Fruit fly (Drosophila melanogaster) whole organism, wandering third instar larva: ENCODE data around the gene CRAT.

Experiments
- Myc ChIP-seq: fragments of >200 bp; optimal IDR thresholded peaks from 2 replicates; lab custom pipeline; 2017
- OdsH ChIP-seq: fragments of 200-800 bp; sonication (Bioruptor generic); optimal IDR thresholded peaks from 2 replicates; lab custom pipeline; 2016; ENCODE audit warnings: missing biosample characterization, mild to moderate bottlenecking, missing genetic modification characterization
- Sp1 ChIP-seq: fragments of 200-800 bp; sonication (Bioruptor generic); optimal IDR thresholded peaks from 3 replicates; lab custom pipeline; 2019; ENCODE audit warnings: missing biosample characterization, mild to moderate bottlenecking, missing genetic modification characterization, moderate library complexity
- dl ChIP-seq, 2 experiments: fragments of 175-275, 200-275 bp in 1 of 2; fragments of 200-275 bp in 1 of 2; sonication (Bioruptor generic); optimal IDR thresholded peaks; lab custom pipeline; 2018; ENCODE audit warnings: mild to moderate bottlenecking in 2 of 2, missing biosample characterization in 2 of 2, missing genetic modification characterization in 2 of 2, moderate library complexity in 2 of 2; ENCODE audit not compliant: partially characterized antibody in 2 of 2, insufficient read depth in 1 of 2
- dmrt93B ChIP-seq: fragments of 200-800 bp; sonication (Bioruptor generic); optimal IDR thresholded peaks from 2 replicates; lab custom pipeline; 2018; ENCODE audit warnings: missing biosample characterization, mild to moderate bottlenecking, missing genetic modification characterization
- usp ChIP-seq: fragments of >200 bp; optimal IDR thresholded peaks from 2 replicates; lab custom pipeline; 2017; ENCODE audit warnings: missing biosample characterization, missing genetic modification characterization

- TF ChIP-seq OdsH (GFP tag; lab: Kevin White, UChicago) (no peak), usp (GFP tag; lab: Kevin White, UChicago) (no peak), Myc (lab: Kevin White, UChicago) (no peak), dl (GFP tag; optimal IDR thresholded peaks at IDR 0.05; lab: Kevin White, UChicago; ENCODE audit: insufficient read depth in 1 of 2, partially characterized antibody in 2 of 2) (no peak), Sp1 (GFP tag; lab: Kevin White, UChicago) (no peak), dmrt93B (GFP tag; lab: Kevin White, UChicago) (no peak)
These were observed 5.9 kb upstream of the CRAT start for dm6 chr3R:6381784-6382183.
